Fruit fly (Drosophila melanogaster) whole organism, adult: Measurements from ENCODE around the gene CG46281.

ENCODE experiments used
- CG11617 ChIP-seq: fragments of 200-800 bp; sonication (Bioruptor generic); optimal IDR thresholded peaks from 2 replicates; lab custom pipeline; 2017; ENCODE audit warnings: mild to moderate bottlenecking, missing biosample characterization, missing genetic modification reagents, missing genetic modification characterization
- CG12768 ChIP-seq: fragments of 200-800 bp; sonication (Bioruptor generic); optimal IDR thresholded peaks from 2 replicates; lab custom pipeline; 2017; ENCODE audit warnings: missing biosample characterization, missing genetic modification characterization, mild to moderate bottlenecking, moderate library complexity, missing genetic modification reagents
- CG14711 ChIP-seq: fragments of 200-800 bp; sonication (Bioruptor generic); optimal IDR thresholded peaks from 2 replicates; lab custom pipeline; 2018; ENCODE audit warnings: missing biosample characterization, mild to moderate bottlenecking, missing genetic modification characterization, moderate library complexity
- CG1620 ChIP-seq: fragments of 200-800 bp; sonication (Bioruptor generic); optimal IDR thresholded peaks from 2 replicates; lab custom pipeline; 2016; ENCODE audit warnings: missing biosample characterization, missing genetic modification characterization
- CG33017 ChIP-seq: fragments of 200-800 bp; sonication (Bioruptor generic); optimal IDR thresholded peaks from 2 replicates; lab custom pipeline; 2018; ENCODE audit warnings: missing biosample characterization, mild to moderate bottlenecking, missing genetic modification characterization, moderate library complexity
- CG5204 ChIP-seq: fragments of 200-800 bp; sonication (Bioruptor generic); optimal IDR thresholded peaks from 2 replicates; lab custom pipeline; 2016; ENCODE audit warnings: missing biosample characterization, missing genetic modification characterization
- CG7045 ChIP-seq: fragments of 200-800 bp; sonication (Bioruptor generic); optimal IDR thresholded peaks from 2 replicates; lab custom pipeline; 2017; ENCODE audit warnings: missing biosample characterization, mild to moderate bottlenecking, missing genetic modification characterization
- CG7101 ChIP-seq: fragments of 200-800 bp; sonication (Bioruptor generic); optimal IDR thresholded peaks from 2 replicates; lab custom pipeline; 2018; ENCODE audit warnings: missing biosample characterization, mild to moderate bottlenecking, missing genetic modification characterization, moderate library complexity
- Clk ChIP-seq: fragments of 200-800 bp; sonication (Bioruptor generic); optimal IDR thresholded peaks from 2 replicates; lab custom pipeline; 2017; ENCODE audit warnings: missing biosample characterization, missing genetic modification characterization
- Crg-1 ChIP-seq: fragments of 200-800 bp; sonication (Bioruptor generic); optimal IDR thresholded peaks from 2 replicates; lab custom pipeline; 2016; ENCODE audit warnings: missing biosample characterization, missing genetic modification characterization
- Hr96 ChIP-seq: fragments of 200-800 bp; sonication (Bioruptor generic); optimal IDR thresholded peaks from 2 replicates; lab custom pipeline; 2016; ENCODE audit warnings: missing biosample characterization, missing genetic modification characterization
- Mnt ChIP-seq: fragments of 200-800 bp; sonication (Bioruptor generic); optimal IDR thresholded peaks from 2 replicates; lab custom pipeline; 2016; ENCODE audit warnings: missing biosample characterization, mild to moderate bottlenecking, missing genetic modification characterization
- bab1 ChIP-seq: fragments of 200-800 bp; sonication (Bioruptor generic); optimal IDR thresholded peaks from 3 replicates; lab custom pipeline; 2019; ENCODE audit warnings: missing biosample characterization, mild to moderate bottlenecking, missing genetic modification characterization, moderate library complexity
- cic ChIP-seq: fragments of 200-800 bp; sonication (Bioruptor generic); optimal IDR thresholded peaks from 2 replicates; lab custom pipeline; 2017; ENCODE audit warnings: missing biosample characterization, mild to moderate bottlenecking, missing genetic modification characterization, moderate library complexity
- cnc ChIP-seq, 2 experiments: fragments of >200 bp; optimal IDR thresholded peaks; 2 replicates each; lab custom pipeline; 2017
- kay ChIP-seq: fragments of 200-800 bp; sonication (Bioruptor generic); peaks from one replicate; lab custom pipeline; 2016; ENCODE audit warnings: missing biosample characterization, missing genetic modification characterization, borderline replicate concordance
- ovo ChIP-seq: fragments of 200-800 bp; sonication (Bioruptor generic); optimal IDR thresholded peaks from 2 replicates; lab custom pipeline; 2016; ENCODE audit warnings: missing biosample characterization, missing genetic modification characterization
- pad ChIP-seq: fragments of 200-800 bp; sonication (Bioruptor generic); optimal IDR thresholded peaks from 3 replicates; lab custom pipeline; 2017; ENCODE audit warnings: missing biosample characterization, missing genetic modification characterization, mild to moderate bottlenecking, moderate library complexity, missing genetic modification reagents
- tj ChIP-seq: fragments of 200-800 bp; sonication (Bioruptor generic); optimal IDR thresholded peaks from 3 replicates; lab custom pipeline; 2017; ENCODE audit warnings: missing biosample characterization, mild to moderate bottlenecking, missing genetic modification characterization, moderate library complexity
- toe ChIP-seq: fragments of 200-800 bp; sonication (Bioruptor generic); optimal IDR thresholded peaks from 2 replicates; lab custom pipeline; 2016; ENCODE audit warnings: missing biosample characterization, missing genetic modification characterization

CG46281 gene

DNA sequence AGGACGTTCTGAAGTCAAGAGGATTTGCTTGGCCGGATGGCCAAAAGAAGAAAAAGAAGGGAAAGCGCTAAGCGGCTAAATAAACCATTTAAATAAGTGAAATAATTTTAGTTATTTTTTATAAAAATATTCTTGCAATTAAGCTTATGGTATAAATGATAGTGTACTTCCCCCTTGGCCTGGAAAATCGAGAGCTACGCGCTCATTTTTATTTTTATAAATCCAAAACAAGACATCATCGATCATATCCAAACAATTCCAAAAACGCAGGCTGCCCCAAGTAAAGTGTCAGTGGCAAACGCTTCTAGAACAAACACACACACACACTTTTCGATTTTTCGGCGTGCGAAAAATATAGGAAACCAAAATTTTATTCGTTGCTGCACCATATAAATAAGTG lies 14.4 kb upstream of the CG46281 start, which contains the start of gene Hsc70-2:
Hsc70-2 (plus strand) TSS at position 301 of the 400 bp plus-strand sequence.
- TF ChIP-seq pad (GFP tag; lab: Kevin White, UChicago) (no peak), CG7101 (tag; lab: Kevin White, UChicago) (no peak), cnc (optimal IDR thresholded peaks at IDR 0.05; lab: Kevin White, UChicago) (no peak), tj (GFP tag; lab: Kevin White, UChicago) (no peak), Hr96 (GFP tag; lab: Kevin White, UChicago) (no peak), CG5204 (GFP tag; lab: Kevin White, UChicago) (no peak), Clk (no peak), toe (GFP tag; lab: Kevin White, UChicago) (no peak), Crg-1 (GFP tag; lab: Kevin White, UChicago) (no peak), ovo (GFP tag; lab: Kevin White, UChicago) (no peak), kay (no peak), CG7045 (no peak), cic (no peak), CG12768 (no peak), CG1620 (GFP tag; lab: Kevin White, UChicago) (no peak), CG33017 (no peak), bab1 (GFP tag; lab: Kevin White, UChicago) (no peak), CG11617 (no peak), CG14711 (tag; lab: Kevin White, UChicago) (no peak), Mnt (GFP tag; lab: Kevin White, UChicago) (no peak)

DNA sequence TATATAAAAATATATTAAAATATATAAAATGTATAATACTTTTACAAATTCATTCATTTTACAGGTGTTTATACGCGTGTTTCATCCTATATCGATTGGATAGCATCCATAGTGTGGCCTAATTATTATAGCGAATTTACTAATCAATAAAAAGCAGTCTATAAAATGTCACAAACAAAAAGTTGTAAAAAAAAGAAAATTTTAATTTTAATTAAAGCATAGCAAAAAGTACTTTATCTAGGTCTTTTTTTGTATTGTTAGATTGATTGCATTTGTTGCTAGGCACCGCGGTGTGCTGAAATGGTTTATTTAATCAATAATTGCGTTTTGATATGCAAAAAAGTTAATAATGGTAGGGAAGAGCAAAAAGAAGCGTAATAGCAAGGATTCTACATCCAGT lies 13.8 kb upstream of the CG46281 start, which contains the start of gene CG45122:
CG45122 (plus strand) TSS at position 301 of the 400 bp plus-strand sequence.
- no peak for TF ChIP-seq CG5204 (GFP tag; lab: Kevin White, UChicago)
- TF ChIP-seq CG1620 (GFP tag; lab: Kevin White, UChicago) = no peak
- no peak for TF ChIP-seq tj (GFP tag; lab: Kevin White, UChicago)
- TF ChIP-seq Mnt (GFP tag; lab: Kevin White, UChicago) = no peak
- no peak for TF ChIP-seq ovo (GFP tag; lab: Kevin White, UChicago)

- TF ChIP-seq Mnt (GFP tag; lab: Kevin White, UChicago) (no peak), ovo (GFP tag; lab: Kevin White, UChicago) (peak; percentile 20), CG12768 (no peak), pad (GFP tag; lab: Kevin White, UChicago) (peak; percentile 63), CG33017 (no peak)
Observed at dm6 chr3R:13042258-13043032, 12.3 kb upstream of the CG46281 start, which contains the start of gene snk. Gene snk (minus strand): TSS chr3R:13042770.

DNA sequence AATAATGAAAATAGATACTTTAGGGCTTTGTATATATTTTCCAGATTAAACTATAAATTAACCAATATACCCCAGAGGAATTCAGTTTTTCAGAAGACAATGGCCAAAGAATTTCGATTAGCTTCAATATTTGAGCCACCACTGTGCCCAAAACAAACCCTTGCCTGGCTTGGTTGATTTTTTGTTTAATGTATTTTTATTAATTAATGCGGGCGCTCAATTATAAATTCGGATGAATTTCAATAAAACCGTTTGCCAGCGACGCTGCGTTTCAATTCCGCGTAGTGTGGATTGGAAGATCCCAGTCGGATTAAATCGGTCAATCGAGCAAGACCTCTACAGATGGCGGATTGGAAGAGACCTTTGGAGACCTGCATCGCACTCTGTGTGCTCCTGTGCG lies 11.6 kb upstream of the CG46281 start, which contains the start of gene CG11670:
CG11670 (plus strand) TSS at position 301 of the 400 bp plus-strand sequence.
- no peak for TF ChIP-seq tj (GFP tag; lab: Kevin White, UChicago)

dm6 chr3R:13039037-13039583 lies 9.0 kb upstream of the CG46281 start:
- TF ChIP-seq tj (GFP tag; lab: Kevin White, UChicago) (no peak), CG5204 (GFP tag; lab: Kevin White, UChicago) (no peak), CG14711 (tag; lab: Kevin White, UChicago) (no peak), Crg-1 (GFP tag; lab: Kevin White, UChicago) (no peak), cic (no peak), Hr96 (GFP tag; lab: Kevin White, UChicago) (no peak), bab1 (GFP tag; lab: Kevin White, UChicago) (no peak), CG12768 (no peak), kay (no peak), CG11617 (no peak), Clk (no peak), CG7101 (tag; lab: Kevin White, UChicago) (no peak), CG33017 (no peak), pad (GFP tag; lab: Kevin White, UChicago) (no peak), cnc (optimal IDR thresholded peaks at IDR 0.05; lab: Kevin White, UChicago) (no peak), CG7045 (no peak), toe (GFP tag; lab: Kevin White, UChicago) (no peak), ovo (GFP tag; lab: Kevin White, UChicago) (no peak), Mnt (GFP tag; lab: Kevin White, UChicago) (no peak), CG1620 (GFP tag; lab: Kevin White, UChicago) (no peak)

DNA sequence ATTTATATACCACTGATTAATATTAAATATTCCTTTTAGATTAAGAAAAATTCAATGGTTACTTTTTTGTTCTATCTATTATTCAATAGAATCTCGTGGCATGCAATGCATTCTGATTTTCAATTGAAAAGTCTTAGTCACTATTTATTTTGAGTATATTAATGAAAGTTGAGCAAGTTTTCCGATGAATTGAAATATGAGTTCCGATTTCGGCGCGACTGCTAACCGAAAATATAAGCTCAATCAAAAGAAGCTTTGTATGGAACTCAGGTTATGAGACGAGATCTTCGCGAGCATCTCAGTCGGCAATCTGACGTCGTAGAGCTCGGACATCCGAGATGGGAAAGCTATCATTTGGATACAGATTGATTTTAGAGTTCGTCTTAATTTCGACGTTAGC lies 8.0 kb upstream of the CG46281 start, which contains the start of gene CG11668:
CG11668 (plus strand) TSS at position 301 of the 400 bp plus-strand sequence.
- no peak for TF ChIP-seq cic
- no peak for TF ChIP-seq CG14711 (tag; lab: Kevin White, UChicago)
- no peak for TF ChIP-seq Hr96 (GFP tag; lab: Kevin White, UChicago)
- TF ChIP-seq cnc (optimal IDR thresholded peaks at IDR 0.05; lab: Kevin White, UChicago) = no peak
- TF ChIP-seq CG5204 (GFP tag; lab: Kevin White, UChicago) = no peak
- no peak for TF ChIP-seq Mnt (GFP tag; lab: Kevin White, UChicago)
- no peak for TF ChIP-seq tj (GFP tag; lab: Kevin White, UChicago)
- no peak for TF ChIP-seq toe (GFP tag; lab: Kevin White, UChicago)
- TF ChIP-seq CG12768 = no peak
- TF ChIP-seq kay = no peak
- no peak for TF ChIP-seq pad (GFP tag; lab: Kevin White, UChicago)
- TF ChIP-seq CG7045 = no peak
- TF ChIP-seq CG1620 (GFP tag; lab: Kevin White, UChicago) = no peak
- TF ChIP-seq CG11617 = no peak
- TF ChIP-seq CG33017 = no peak
- TF ChIP-seq bab1 (GFP tag; lab: Kevin White, UChicago) = no peak
- no peak for TF ChIP-seq Crg-1 (GFP tag; lab: Kevin White, UChicago)
- TF ChIP-seq ovo (GFP tag; lab: Kevin White, UChicago) = no peak
